Fruit fly (Drosophila melanogaster) whole organism, embryonic: ENCODE data around the gene CG42693.
A peak's percentile ranks its signal among the peaks of the same experiment; 100 is the strongest.

Source experiments
- Ada2b ChIP-seq: fragments of 200-800 bp; sonication (Bioruptor generic); IDR thresholded peaks from 2 replicates; pipeline ENCODE4 v1.3.6; 2022; ENCODE audit warnings: missing biosample characterization, missing genetic modification characterization
- CG10366 ChIP-seq: fragments of 200-800 bp; sonication (Bioruptor generic); IDR thresholded peaks from 2 replicates; pipeline ENCODE4 v1.3.6; 2022; ENCODE audit warnings: missing biosample characterization, missing genetic modification characterization
- CG10543 ChIP-seq: fragments of 200-800 bp; sonication (Bioruptor generic); optimal IDR thresholded peaks from 3 replicates; lab custom pipeline; 2017; ENCODE audit warnings: missing biosample characterization, mild to moderate bottlenecking, missing genetic modification characterization, moderate library complexity
- CG11723 ChIP-seq: fragments of 200-800 bp; sonication (Bioruptor generic); optimal IDR thresholded peaks from 2 replicates; lab custom pipeline; 2017; ENCODE audit warnings: missing biosample characterization, mild to moderate bottlenecking, missing genetic modification characterization
- CG13424 ChIP-seq: fragments of 200-800 bp; sonication (Bioruptor generic); optimal IDR thresholded peaks from 2 replicates; lab custom pipeline; 2019; ENCODE audit warnings: missing biosample characterization, mild to moderate bottlenecking, missing genetic modification characterization, moderate library complexity
- CG14667 ChIP-seq: fragments of 200-800 bp; sonication (Bioruptor generic); IDR thresholded peaks from 2 replicates; pipeline ENCODE4 v1.3.6; 2022; ENCODE audit warnings: missing biosample characterization, missing genetic modification characterization
- CG15514 ChIP-seq: fragments of 200-800 bp; sonication (Bioruptor generic); optimal IDR thresholded peaks from 3 replicates; lab custom pipeline; 2017; ENCODE audit warnings: missing biosample characterization, missing genetic modification characterization, mild to moderate bottlenecking, moderate library complexity, missing genetic modification reagents
- CG16813 ChIP-seq: fragments of 200-800 bp; sonication (Bioruptor generic); IDR thresholded peaks from 3 replicates; pipeline ENCODE4 v1.3.6; 2022; ENCODE audit warnings: missing biosample characterization, missing genetic modification characterization; ENCODE audit not compliant: partially characterized antibody
- CG17385 ChIP-seq: fragments of 200-800 bp; sonication (Bioruptor generic); optimal IDR thresholded peaks from 3 replicates; lab custom pipeline; 2018; ENCODE audit warnings: missing biosample characterization, mild to moderate bottlenecking, missing genetic modification characterization
- CG17912 ChIP-seq: fragments of 200-800 bp; sonication (Bioruptor generic); optimal IDR thresholded peaks from 2 replicates; lab custom pipeline; 2018; ENCODE audit warnings: missing biosample characterization, mild to moderate bottlenecking, missing genetic modification characterization
- CG2120 ChIP-seq: fragments of 200-800 bp; sonication (Bioruptor generic); optimal IDR thresholded peaks from 3 replicates; lab custom pipeline; 2016; ENCODE audit warnings: missing biosample characterization, missing genetic modification characterization
- CG34224 ChIP-seq: fragments of 200-800 bp; sonication (Bioruptor generic); IDR thresholded peaks from 3 replicates; pipeline ENCODE4 v1.3.6; 2022; ENCODE audit warnings: missing biosample characterization, missing genetic modification characterization; ENCODE audit not compliant: partially characterized antibody
- CG4282 ChIP-seq: fragments of 200-800 bp; sonication (Bioruptor generic); optimal IDR thresholded peaks from 2 replicates; lab custom pipeline; 2016; ENCODE audit warnings: missing biosample characterization, missing genetic modification characterization
- CG4360 ChIP-seq: fragments of 200-800 bp; sonication (Bioruptor generic); IDR thresholded peaks from 2 replicates; pipeline ENCODE4 v1.3.6; 2022; ENCODE audit warnings: missing biosample characterization, missing genetic modification characterization
- CG4820 ChIP-seq: fragments of 200-800 bp; sonication (Bioruptor generic); optimal IDR thresholded peaks from 3 replicates; lab custom pipeline; 2016; ENCODE audit warnings: missing biosample characterization, missing genetic modification characterization
- CG5953 ChIP-seq: fragments of 200-800 bp; sonication (Bioruptor generic); IDR thresholded peaks from 2 replicates; pipeline ENCODE4 v1.3.6; 2022; ENCODE audit warnings: missing biosample characterization, missing genetic modification characterization
- CG7357 ChIP-seq: fragments of 200-800 bp; sonication (Bioruptor generic); IDR thresholded peaks from 3 replicates; pipeline ENCODE4 v1.3.6; 2022; ENCODE audit warnings: missing biosample characterization, missing genetic modification characterization
- CG8359 ChIP-seq: fragments of 200-800 bp; sonication (Bioruptor generic); optimal IDR thresholded peaks from 2 replicates; lab custom pipeline; 2017; ENCODE audit warnings: missing biosample characterization, mild to moderate bottlenecking, missing genetic modification characterization, borderline replicate concordance
- CHES-1-like ChIP-seq: fragments of 200-800 bp; sonication (Bioruptor generic); optimal IDR thresholded peaks from 2 replicates; lab custom pipeline; 2016; ENCODE audit warnings: missing biosample characterization, missing genetic modification characterization
- D ChIP-seq, 2 experiments: fragments of 200-800 bp in 1 of 2; fragments of >200 bp in 1 of 2; sonication (Bioruptor generic) in 1 of 2; optimal IDR thresholded peaks; 2 replicates in 1 of 2; 3 replicates in 1 of 2; lab custom pipeline; 2017; ENCODE audit warnings: mild to moderate bottlenecking in 1 of 2, missing biosample characterization in 1 of 2, missing genetic modification characterization in 1 of 2, missing genetic modification reagents in 1 of 2
- Deaf1 ChIP-seq: fragments of 200-800 bp; optimal IDR thresholded peaks from 3 replicates; lab custom pipeline; 2019; ENCODE audit warnings: missing biosample characterization, mild to moderate bottlenecking, missing genetic modification characterization, moderate library complexity
- Drgx ChIP-seq: fragments of 200-800 bp; sonication (Bioruptor generic); IDR thresholded peaks from 2 replicates; pipeline ENCODE4 v1.3.6; 2022; ENCODE audit warnings: missing biosample characterization, missing genetic modification characterization
- ERR ChIP-seq: fragments of 200-800 bp; sonication (Bioruptor generic); optimal IDR thresholded peaks from 2 replicates; lab custom pipeline; 2016; ENCODE audit warnings: missing biosample characterization, missing genetic modification characterization
- Gsc ChIP-seq: fragments of 200-800 bp; sonication (Bioruptor generic); IDR thresholded peaks from 2 replicates; pipeline ENCODE4 v1.3.6; 2022; ENCODE audit warnings: missing biosample characterization, missing genetic modification characterization
- Hsf ChIP-seq: fragments of 200-800 bp; sonication (Bioruptor generic); optimal IDR thresholded peaks from 3 replicates; lab custom pipeline; 2016; ENCODE audit warnings: missing biosample characterization, missing genetic modification characterization
- NC2β ChIP-seq: fragments of 200-800 bp; sonication (Bioruptor generic); optimal IDR thresholded peaks from 2 replicates; lab custom pipeline; 2016; ENCODE audit warnings: missing biosample characterization, missing genetic modification characterization
- Nf-YA ChIP-seq: fragments of 200-800 bp; sonication (Bioruptor generic); IDR thresholded peaks from 2 replicates; pipeline ENCODE4 v1.3.6; 2022; ENCODE audit warnings: missing biosample characterization, missing genetic modification characterization
- ab ChIP-seq: fragments of 200-800 bp; sonication (Bioruptor generic); optimal IDR thresholded peaks from 2 replicates; lab custom pipeline; 2016; ENCODE audit warnings: missing biosample characterization, missing genetic modification characterization
- abd-A ChIP-seq: fragments of 200-800 bp; sonication (Bioruptor generic); optimal IDR thresholded peaks from 3 replicates; lab custom pipeline; 2019; ENCODE audit warnings: missing biosample characterization, mild to moderate bottlenecking, missing genetic modification characterization, moderate library complexity
- bowl ChIP-seq: fragments of 200-800 bp; sonication (Bioruptor generic); IDR thresholded peaks from 2 replicates; pipeline ENCODE4 v1.3.6; 2022; ENCODE audit warnings: missing biosample characterization, missing genetic modification characterization
- dmrt11E ChIP-seq: fragments of 200-800 bp; sonication (Bioruptor generic); optimal IDR thresholded peaks from 3 replicates; lab custom pipeline; 2018; ENCODE audit warnings: missing biosample characterization, mild to moderate bottlenecking, missing genetic modification characterization, moderate library complexity
- dysf ChIP-seq: fragments of 200-800 bp; sonication (Bioruptor generic); IDR thresholded peaks from 3 replicates; pipeline ENCODE4 v1.3.6; 2022; ENCODE audit warnings: missing biosample characterization, missing genetic modification characterization
- fru ChIP-seq: fragments of >200 bp; optimal IDR thresholded peaks from 2 replicates; lab custom pipeline; 2017
- gsb-n ChIP-seq: fragments of 200-800 bp; sonication (Bioruptor generic); optimal IDR thresholded peaks from 3 replicates; lab custom pipeline; 2018; ENCODE audit warnings: missing biosample characterization, mild to moderate bottlenecking, missing genetic modification characterization
- h ChIP-seq: fragments of >200 bp; optimal IDR thresholded peaks from 2 replicates; lab custom pipeline; 2017
- hbn ChIP-seq: fragments of 200-800 bp; sonication (Bioruptor generic); IDR thresholded peaks from 2 replicates; pipeline ENCODE4 v1.3.6; 2022; ENCODE audit warnings: missing biosample characterization, missing genetic modification characterization; ENCODE audit not compliant: partially characterized antibody
- klu ChIP-seq: fragments of 200-800 bp; sonication (Bioruptor generic); IDR thresholded peaks from 2 replicates; pipeline ENCODE4 v1.3.6; 2022; ENCODE audit warnings: missing biosample characterization, missing genetic modification characterization
- knrl ChIP-seq: fragments of 200-800 bp; sonication (Bioruptor generic); IDR thresholded peaks from 3 replicates; pipeline ENCODE4 v1.3.6; 2022; ENCODE audit warnings: missing biosample characterization, missing genetic modification characterization; ENCODE audit not compliant: partially characterized antibody
- lab ChIP-seq: fragments of 200-800 bp; sonication (Bioruptor generic); optimal IDR thresholded peaks from 3 replicates; lab custom pipeline; 2017; ENCODE audit warnings: missing biosample characterization, missing genetic modification characterization, mild to moderate bottlenecking, moderate library complexity, missing genetic modification reagents
- lov ChIP-seq, 2 experiments: fragments of 200-800 bp in 1 of 2; fragments of >200 bp in 1 of 2; sonication (Bioruptor generic) in 1 of 2; IDR thresholded peaks in 1 of 2; optimal IDR thresholded peaks in 1 of 2; 2 replicates in 1 of 2; 3 replicates in 1 of 2; pipeline versions ENCODE4 v1.3.6 to Lab custom; 2017 to 2022; ENCODE audit warnings: missing biosample characterization in 1 of 2, missing genetic modification characterization in 1 of 2
- mirr ChIP-seq: fragments of 200-800 bp; sonication (Bioruptor generic); optimal IDR thresholded peaks from 3 replicates; lab custom pipeline; 2018; ENCODE audit warnings: missing biosample characterization, mild to moderate bottlenecking, missing genetic modification characterization
- ro ChIP-seq: fragments of 200-800 bp; sonication (Bioruptor generic); IDR thresholded peaks from 2 replicates; pipeline ENCODE4 v1.3.6; 2022; ENCODE audit warnings: missing biosample characterization, missing genetic modification characterization
- sens-2 ChIP-seq: fragments of 200-800 bp; sonication (Bioruptor generic); IDR thresholded peaks from 2 replicates; pipeline ENCODE4 v1.3.6; 2022; ENCODE audit warnings: missing biosample characterization, missing genetic modification characterization
- shn ChIP-seq: fragments of 200-800 bp; sonication (Bioruptor generic); optimal IDR thresholded peaks from 3 replicates; lab custom pipeline; 2016; ENCODE audit warnings: missing biosample characterization, missing genetic modification characterization
- sisA ChIP-seq: fragments of 200-800 bp; sonication (Bioruptor generic); IDR thresholded peaks from 2 replicates; pipeline ENCODE4 v1.3.6; 2022; ENCODE audit warnings: missing biosample characterization, missing genetic modification characterization
- slbo ChIP-seq: fragments of 200-800 bp; sonication (Bioruptor generic); IDR thresholded peaks from 2 replicates; pipeline ENCODE4 v1.3.6; 2022; ENCODE audit warnings: missing biosample characterization, missing genetic modification characterization
- wek ChIP-seq: fragments of 200-800 bp; sonication (Bioruptor generic); optimal IDR thresholded peaks from 3 replicates; lab custom pipeline; 2018; ENCODE audit warnings: missing biosample characterization, mild to moderate bottlenecking, missing genetic modification characterization, moderate library complexity
- z ChIP-seq: fragments of 200-800 bp; sonication (Bioruptor generic); IDR thresholded peaks from 3 replicates; pipeline ENCODE4 v1.3.6; 2022; ENCODE audit warnings: missing biosample characterization, missing genetic modification characterization
- zen2 ChIP-seq: fragments of 200-800 bp; sonication (Bioruptor generic); IDR thresholded peaks from 3 replicates; pipeline ENCODE4 v1.3.6; 2022; ENCODE audit warnings: missing biosample characterization, missing genetic modification characterization; ENCODE audit not compliant: partially characterized antibody

CG42693 gene

dm6 chr3R:31724580-31725320, 16.6 kb upstream of the CG42693 start (continued):
- TF ChIP-seq CG5953 (GFP tag; lab: Robert Waterston, UW) (no peak), Hsf (GFP tag; lab: Kevin White, UChicago) (no peak), CG10543 (GFP tag; lab: Kevin White, UChicago) (no peak), CG7357 (no peak), ro (no peak), CG13424 (tag; lab: Kevin White, UChicago) (no peak), Ada2b (no peak), CG10366 (GFP tag; lab: Robert Waterston, UW) (no peak), wek (no peak), shn (GFP tag; lab: Kevin White, UChicago) (no peak), bowl (GFP tag; lab: Robert Waterston, UW) (no peak), CG17385 (peak; percentile 90), dysf (GFP tag; lab: Robert Waterston, UW) (0 out of 3 replicates have a peak, but pooled peaks have one; percentile 23), NC2β (GFP tag; lab: Kevin White, UChicago) (no peak), ERR (GFP tag; lab: Kevin White, UChicago) (no peak), CG34224 (GFP tag; lab: Robert Waterston, UW) (peak; percentile 37; the same call in 1 of the 3 replicates), slbo (GFP tag; lab: Robert Waterston, UW) (no peak), CG14667 (GFP tag; lab: Robert Waterston, UW) (no peak), Drgx (GFP tag; lab: Robert Waterston, UW) (peak; percentile 20; the same call in 1 of the 2 replicates), CG11723 (GFP tag; lab: Kevin White, UChicago) (no peak), Gsc (GFP tag; lab: Robert Waterston, UW) (no peak), h (lab: Kevin White, UChicago) (no peak), mirr (GFP tag; lab: Kevin White, UChicago) (peak; percentile 5), lov (optimal IDR thresholded peaks at IDR 0.05; lab: Kevin White, UChicago) (no peak), lov (GFP tag; IDR thresholded peaks at IDR 0.05; lab: Robert Waterston, UW) (peak; percentile 59; the same call in 1 of the 3 replicates), hbn (no peak), lab (GFP tag; lab: Kevin White, UChicago) (peak; percentile 24), Nf-YA (0 out of 2 replicates have a peak, but pooled peaks have one; percentile 9), z (GFP tag; lab: Robert Waterston, UW) (peak; percentile 52; the same call in 1 of the 3 replicates), CG16813 (GFP tag; lab: Robert Waterston, UW) (no peak), CHES-1-like (GFP tag; lab: Kevin White, UChicago) (no peak), sisA (GFP tag; lab: Robert Waterston, UW) (no peak), CG17912 (GFP tag; lab: Kevin White, UChicago) (no peak), CG4360 (GFP tag; lab: Robert Waterston, UW) (peak; percentile 95), CG2120 (GFP tag; lab: Kevin White, UChicago) (no peak), ab (GFP tag; lab: Kevin White, UChicago) (no peak), D (optimal IDR thresholded peaks at IDR 0.05; lab: Kevin White, UChicago) (peak; percentile 36), D (GFP tag; optimal IDR thresholded peaks at IDR 0.05; lab: Kevin White, UChicago) (no peak), sens-2 (no peak), abd-A (tag; lab: Kevin White, UChicago) (no peak), Deaf1 (tag; lab: Kevin White, UChicago) (peak; percentile 97), dmrt11E (tag; lab: Kevin White, UChicago) (no peak), fru (lab: Kevin White, UChicago) (no peak), klu (GFP tag; lab: Robert Waterston, UW) (no peak), CG8359 (no peak), knrl (GFP tag; lab: Robert Waterston, UW) (no peak), CG4820 (no peak), gsb-n (tag; lab: Kevin White, UChicago) (no peak), zen2 (GFP tag; lab: Robert Waterston, UW) (peak; percentile 45; the same call in 1 of the 3 replicates), CG15514 (GFP tag; lab: Kevin White, UChicago) (no peak), CG4282 (GFP tag; lab: Kevin White, UChicago) (no peak)
